Worm (Caenorhabditis elegans): Measurements from ENCODE around the gene clh-2.

ce11 chrII:11386950-11387349, 35.3 kb downstream of the clh-2 start:
- TF ChIP-seq hmg-20 (GFP tag; IDR thresholded peaks at IDR 0.05) (no peak), ama-1 (optimal IDR thresholded peaks at IDR 0.05) (no peak), ama-1 (GFP tag; optimal IDR thresholded peaks at IDR 0.05) (no peak), lag-1 (GFP tag; IDR thresholded peaks at IDR 0.05) (no peak), him-1 (tag; optimal IDR thresholded peaks at IDR 0.05) (no peak), lin-40 (tag; optimal IDR thresholded peaks at IDR 0.05) (no peak), ztf-28 (GFP tag; IDR thresholded peaks at IDR 0.05) (no peak), nfyb-1 (GFP tag; IDR thresholded peaks at IDR 0.05) (no peak), gei-17 (GFP tag; optimal IDR thresholded peaks at IDR 0.05) (no peak), ceh-27 (GFP tag; optimal IDR thresholded peaks at IDR 0.05) (no peak), egl-18 (GFP tag; IDR thresholded peaks at IDR 0.05) (no peak), B0261.1 (tag; optimal IDR thresholded peaks at IDR 0.05) (no peak)
